Fruit fly (Drosophila melanogaster): ENCODE measurements around the gene kst.

- TF ChIP-seq psq (optimal IDR thresholded peaks at IDR 0.05) = no peak
- no peak for TF ChIP-seq h (optimal IDR thresholded peaks at IDR 0.05)
- no peak for TF ChIP-seq Sin3A (optimal IDR thresholded peaks at IDR 0.05)
- no peak for TF ChIP-seq Myc (optimal IDR thresholded peaks at IDR 0.05)
- TF ChIP-seq ttk (optimal IDR thresholded peaks at IDR 0.05) = no peak
Observed at dm6 chr3L:3408231-3408630, 71.6 kb downstream of the kst start.

Measured in Kc167 (cell line).